Worm (Caenorhabditis elegans) whole organism, L3 larva: Measurements from ENCODE around the gene Y54G2A.18.

ENCODE experiments used
- aly-2 ChIP-seq: fragments of 150-350 bp; optimal IDR thresholded peaks from 2 replicates; lab custom pipeline; 2014; ENCODE audit warnings: missing biosample characterization, missing genetic modification characterization
- ama-1 ChIP-seq: fragments of 150-350 bp; optimal IDR thresholded peaks from 2 replicates; lab custom pipeline; 2018
- daf-12 ChIP-seq: fragments of 150-350 bp; optimal IDR thresholded peaks from 2 replicates; lab custom pipeline; 2014; ENCODE audit warnings: missing biosample characterization, missing genetic modification reagents, missing genetic modification characterization
- egl-27 ChIP-seq: sonication (generic microtip); optimal IDR thresholded peaks from 4 replicates; lab custom pipeline; 2017; ENCODE audit warnings: missing biosample characterization, missing genetic modification reagents, missing genetic modification characterization
- egl-5 ChIP-seq: fragments of 150-350 bp; optimal IDR thresholded peaks from 2 replicates; lab custom pipeline; 2017; ENCODE audit warnings: missing biosample characterization, missing genetic modification reagents, missing genetic modification characterization, inconsistent platforms
- elt-1 ChIP-seq: fragments of 150-350 bp; optimal IDR thresholded peaks from 2 replicates; lab custom pipeline; 2014; ENCODE audit warnings: missing biosample characterization, missing genetic modification characterization
- elt-2 ChIP-seq: sonication (generic microtip); optimal IDR thresholded peaks from 2 replicates; lab custom pipeline; 2016; ENCODE audit warnings: missing genetic modification reagents, mild to moderate bottlenecking, missing genetic modification characterization, missing compliant biosample characterization
- fkh-10 ChIP-seq: sonication (generic microtip); optimal IDR thresholded peaks from 2 replicates; lab custom pipeline; 2017; ENCODE audit warnings: missing biosample characterization, missing genetic modification reagents, missing genetic modification characterization
- fkh-2 ChIP-seq: fragments of 150-350 bp; optimal IDR thresholded peaks from 2 replicates; lab custom pipeline; 2014; ENCODE audit warnings: missing biosample characterization, missing genetic modification reagents, missing genetic modification characterization
- hmg-11 ChIP-seq: sonication (generic microtip); optimal IDR thresholded peaks from 2 replicates; lab custom pipeline; 2016; ENCODE audit warnings: missing genetic modification characterization, missing compliant biosample characterization
- jun-1 ChIP-seq: fragments of 150-350 bp; optimal IDR thresholded peaks from 2 replicates; lab custom pipeline; 2014; ENCODE audit warnings: missing biosample characterization, missing genetic modification reagents, missing genetic modification characterization
- lsy-12 ChIP-seq: sonication (generic microtip); optimal IDR thresholded peaks from 2 replicates; lab custom pipeline; 2016; ENCODE audit warnings: mild to moderate bottlenecking, missing genetic modification characterization, missing compliant biosample characterization
- mdl-1 ChIP-seq: fragments of 150-350 bp; optimal IDR thresholded peaks from 2 replicates; lab custom pipeline; 2014; ENCODE audit warnings: missing biosample characterization, missing genetic modification characterization
- mml-1 ChIP-seq: fragments of 150-350 bp; sonication (generic microtip); optimal IDR thresholded peaks from 3 replicates; lab custom pipeline; 2014; ENCODE audit warnings: missing biosample characterization, missing genetic modification characterization
- nfya-1 ChIP-seq: sonication (generic microtip); optimal IDR thresholded peaks from 2 replicates; lab custom pipeline; 2017; ENCODE audit warnings: missing genetic modification characterization, mild to moderate bottlenecking, missing compliant biosample characterization, antibody characterized with exemption, moderate library complexity; ENCODE audit not compliant: insufficient read depth
- nhr-11 ChIP-seq: fragments of 150-350 bp; optimal IDR thresholded peaks from 2 replicates; lab custom pipeline; 2014; ENCODE audit warnings: missing biosample characterization, missing genetic modification characterization
- nhr-12 ChIP-seq: fragments of 150-350 bp; optimal IDR thresholded peaks from 2 replicates; lab custom pipeline; 2014; ENCODE audit warnings: missing biosample characterization, missing genetic modification characterization
- nhr-23 ChIP-seq: fragments of 150-350 bp; optimal IDR thresholded peaks from 2 replicates; lab custom pipeline; 2014; ENCODE audit warnings: missing biosample characterization, missing genetic modification reagents, missing genetic modification characterization
- nhr-237 ChIP-seq: fragments of 150-350 bp; optimal IDR thresholded peaks from 2 replicates; lab custom pipeline; 2014; ENCODE audit warnings: missing biosample characterization, missing genetic modification characterization
- nhr-67 ChIP-seq: fragments of 150-350 bp; optimal IDR thresholded peaks from 2 replicates; lab custom pipeline; 2014; ENCODE audit warnings: missing biosample characterization, missing genetic modification characterization
- nhr-77 ChIP-seq: fragments of 150-350 bp; optimal IDR thresholded peaks from 2 replicates; lab custom pipeline; 2014; ENCODE audit warnings: missing biosample characterization, missing genetic modification characterization
- pha-4 ChIP-seq: fragments of 150-350 bp; optimal IDR thresholded peaks from 2 replicates; lab custom pipeline; 2014; ENCODE audit warnings: missing biosample characterization, missing genetic modification reagents, missing genetic modification characterization
- pqm-1 ChIP-seq: fragments of 150-350 bp; optimal IDR thresholded peaks from 2 replicates; lab custom pipeline; 2017; ENCODE audit warnings: missing biosample characterization, missing genetic modification characterization, inconsistent platforms
- sea-2 ChIP-seq: fragments of 150-350 bp; sonication (generic microtip); optimal IDR thresholded peaks from 4 replicates; lab custom pipeline; 2014; ENCODE audit warnings: missing biosample characterization, missing genetic modification reagents, missing genetic modification characterization
- skn-1 ChIP-seq: fragments of 150-350 bp; optimal IDR thresholded peaks from 2 replicates; lab custom pipeline; 2014; ENCODE audit warnings: missing biosample characterization, missing genetic modification characterization
- tbx-2 ChIP-seq: sonication (generic microtip); optimal IDR thresholded peaks from 2 replicates; lab custom pipeline; 2016; ENCODE audit warnings: mild to moderate bottlenecking, missing genetic modification characterization, missing compliant biosample characterization
- unc-62 ChIP-seq: fragments of 150-350 bp; sonication (generic microtip); optimal IDR thresholded peaks from 4 replicates; lab custom pipeline; 2014; ENCODE audit warnings: missing biosample characterization, missing genetic modification reagents, missing genetic modification characterization
- zag-1 ChIP-seq: fragments of 150-350 bp; optimal IDR thresholded peaks from 2 replicates; lab custom pipeline; 2014; ENCODE audit warnings: missing biosample characterization, missing genetic modification characterization
- ztf-4 ChIP-seq: fragments of 150-350 bp; optimal IDR thresholded peaks from 2 replicates; lab custom pipeline; 2014; ENCODE audit warnings: missing biosample characterization, missing genetic modification characterization

Gene Y54G2A.18

ce11 chrIV:2858734-2859133, 33.6 kb downstream of the Y54G2A.18 start:
- no peak for TF ChIP-seq unc-62 (GFP tag; lab: Kevin White, UChicago)
- TF ChIP-seq fkh-10 (GFP tag; lab: Kevin White, UChicago): peak; percentile 83
- TF ChIP-seq, all 47 proteins: peak for 1

ce11 chrIV:2855056-2855752, 37.1 kb downstream of the Y54G2A.18 start:
- TF ChIP-seq pqm-1 (tag; lab: Kevin White, UChicago) (peak; percentile 95), sea-2 (GFP tag; lab: Kevin White, UChicago) (no peak), nhr-67 (no peak), hmg-11 (tag; lab: Kevin White, UChicago) (no peak), nhr-77 (no peak), elt-2 (tag; lab: Kevin White, UChicago) (peak; percentile 93), jun-1 (peak; percentile 12), elt-1 (tag; lab: Kevin White, UChicago) (no peak)

- TF ChIP-seq nhr-23 (tag; lab: Kevin White, UChicago): no peak
- no peak for TF ChIP-seq mml-1 (tag; lab: Kevin White, UChicago)
- no peak for TF ChIP-seq jun-1
- no peak for TF ChIP-seq aly-2 (tag; lab: Kevin White, UChicago)
- TF ChIP-seq elt-1 (tag; lab: Kevin White, UChicago): no peak
- peak; percentile 83 for TF ChIP-seq elt-2 (tag; lab: Kevin White, UChicago)
- TF ChIP-seq lsy-12 (tag; lab: Kevin White, UChicago): no peak
- TF ChIP-seq tbx-2: no peak
- peak; percentile 67 for TF ChIP-seq pqm-1 (tag; lab: Kevin White, UChicago)
Measured at ce11 chrIV:2854161-2854560, 38.1 kb downstream of the Y54G2A.18 start.

ce11 chrIV:2853164-2853563, 39.1 kb downstream of the Y54G2A.18 start, which contains the start of gene Y54G2A.49:
TSS of gene Y54G2A.49 (minus strand) at chrIV:2853264.
- TF ChIP-seq fkh-10 (GFP tag; lab: Kevin White, UChicago): no peak

- TF ChIP-seq daf-12 (tag; lab: Kevin White, UChicago) (no peak), nhr-12 (tag; lab: Kevin White, UChicago) (no peak), ama-1 (lab: Kevin White, UChicago) (no peak), egl-27 (tag; lab: Kevin White, UChicago) (no peak), pqm-1 (tag; lab: Kevin White, UChicago) (no peak), skn-1 (no peak), fkh-10 (GFP tag; lab: Kevin White, UChicago) (no peak), hmg-11 (tag; lab: Kevin White, UChicago) (no peak), fkh-2 (tag; lab: Kevin White, UChicago) (no peak), nfya-1 (tag; lab: Kevin White, UChicago) (no peak), aly-2 (tag; lab: Kevin White, UChicago) (no peak), ztf-4 (no peak)
Measured at ce11 chrIV:2851625-2852024, 40.7 kb downstream of the Y54G2A.18 start.

- TF ChIP-seq ama-1 (lab: Kevin White, UChicago): no peak
Measured at ce11 chrIV:2850586-2850985, 41.7 kb downstream of the Y54G2A.18 start, which contains the start of gene clec-85. TSS of gene clec-85 (plus strand) at chrIV:2850886.

- no peak for TF ChIP-seq nfya-1 (tag; lab: Kevin White, UChicago)
- TF ChIP-seq zag-1 (tag; lab: Kevin White, UChicago): no peak
- TF ChIP-seq nhr-237 (tag; lab: Kevin White, UChicago): no peak
- no peak for TF ChIP-seq nhr-11 (tag; lab: Kevin White, UChicago)
- no peak for TF ChIP-seq mdl-1 (tag; lab: Kevin White, UChicago)
- TF ChIP-seq egl-5 (tag; lab: Kevin White, UChicago): no peak
- TF ChIP-seq pha-4 (tag; lab: Kevin White, UChicago): no peak
- TF ChIP-seq aly-2 (tag; lab: Kevin White, UChicago): no peak
- TF ChIP-seq jun-1: no peak
- TF ChIP-seq nhr-23 (tag; lab: Kevin White, UChicago): no peak
- no peak for TF ChIP-seq nhr-77
- no peak for TF ChIP-seq ama-1 (lab: Kevin White, UChicago)
- no peak for TF ChIP-seq nhr-67
- TF ChIP-seq lsy-12 (tag; lab: Kevin White, UChicago): no peak
Measured at ce11 chrIV:2849269-2849668, 43.0 kb downstream of the Y54G2A.18 start.
